Worm (Caenorhabditis elegans) whole organism, early embryonic: ENCODE results near the gene F19H8.2.

Source experiments
- B0310.2 ChIP-seq: sonication (generic microtip); optimal IDR thresholded peaks from 2 replicates; lab custom pipeline; 2016; ENCODE audit warnings: mild to moderate bottlenecking, missing genetic modification characterization, missing compliant biosample characterization
- F13C5.2 ChIP-seq: sonication (generic microtip); optimal IDR thresholded peaks from 2 replicates; lab custom pipeline; 2017; ENCODE audit warnings: mild to moderate bottlenecking, missing genetic modification characterization, inconsistent platforms, missing compliant biosample characterization
- aly-1 ChIP-seq: sonication (generic microtip); optimal IDR thresholded peaks from 2 replicates; lab custom pipeline; 2016; ENCODE audit warnings: missing genetic modification characterization, missing compliant biosample characterization
- ama-1 ChIP-seq: fragments of 150-350 bp; optimal IDR thresholded peaks from 2 replicates; lab custom pipeline; 2014
- ceh-13 ChIP-seq: fragments of 200-800 bp; sonication (Bioruptor generic); optimal IDR thresholded peaks from 2 replicates; lab custom pipeline; 2018; ENCODE audit warnings: mild to moderate bottlenecking, missing genetic modification characterization, missing compliant biosample characterization
- ceh-36 ChIP-seq: sonication (generic microtip); optimal IDR thresholded peaks from 2 replicates; lab custom pipeline; 2016; ENCODE audit warnings: missing genetic modification characterization, inconsistent platforms, missing compliant biosample characterization
- ets-7 ChIP-seq: sonication (generic microtip); optimal IDR thresholded peaks from 2 replicates; lab custom pipeline; 2016; ENCODE audit warnings: missing genotype, missing genetic modification characterization, missing compliant biosample characterization
- flt-1 ChIP-seq: fragments of 200-800 bp; sonication (Bioruptor generic); IDR thresholded peaks from 2 replicates; pipeline ENCODE4 v1.3.6; 2022; ENCODE audit warnings: missing genetic modification characterization, missing compliant biosample characterization
- hmbx-1 ChIP-seq: sonication (generic microtip); optimal IDR thresholded peaks from 2 replicates; lab custom pipeline; 2016; ENCODE audit warnings: mild to moderate bottlenecking, missing genetic modification characterization, missing compliant biosample characterization
- hmg-4 ChIP-seq: fragments of 200-800 bp; sonication (Bioruptor generic); optimal IDR thresholded peaks from 2 replicates; lab custom pipeline; 2018; ENCODE audit warnings: mild to moderate bottlenecking, missing genetic modification characterization, missing compliant biosample characterization
- hnd-1 ChIP-seq: sonication (generic microtip); optimal IDR thresholded peaks from 2 replicates; lab custom pipeline; 2016; ENCODE audit warnings: missing genetic modification characterization, missing compliant biosample characterization
- pes-1 ChIP-seq: fragments of 200-800 bp; sonication (Bioruptor generic); IDR thresholded peaks from 2 replicates; pipeline ENCODE4 v1.3.6; 2022; ENCODE audit warnings: missing genetic modification reagents, missing genetic modification characterization, missing compliant biosample characterization
- scrt-1 ChIP-seq: fragments of 200-800 bp; sonication (Bioruptor generic); IDR thresholded peaks from 2 replicates; pipeline ENCODE4 v1.3.6; 2022; ENCODE audit warnings: missing genetic modification characterization, missing compliant biosample characterization
- sea-1 ChIP-seq: fragments of 200-800 bp; sonication (Bioruptor generic); conservative IDR thresholded peaks from 2 replicates; pipeline ENCODE4 v1.3.6; 2022; ENCODE audit warnings: missing genetic modification characterization, missing compliant biosample characterization
- tbx-11 ChIP-seq: fragments of 200-800 bp; sonication (Bioruptor generic); IDR thresholded peaks from 2 replicates; pipeline ENCODE4 v1.3.6; 2022; ENCODE audit warnings: missing genetic modification characterization, missing compliant biosample characterization
- tbx-37 ChIP-seq: fragments of 200-800 bp; sonication (Bioruptor generic); conservative IDR thresholded peaks from 2 replicates; pipeline ENCODE4 v1.3.6; 2022; ENCODE audit warnings: missing genetic modification reagents, missing genetic modification characterization, missing compliant biosample characterization
- tra-4 ChIP-seq: sonication (generic microtip); optimal IDR thresholded peaks from 2 replicates; lab custom pipeline; 2017; ENCODE audit warnings: missing genetic modification characterization, missing compliant biosample characterization

Gene F19H8.2

DNA sequence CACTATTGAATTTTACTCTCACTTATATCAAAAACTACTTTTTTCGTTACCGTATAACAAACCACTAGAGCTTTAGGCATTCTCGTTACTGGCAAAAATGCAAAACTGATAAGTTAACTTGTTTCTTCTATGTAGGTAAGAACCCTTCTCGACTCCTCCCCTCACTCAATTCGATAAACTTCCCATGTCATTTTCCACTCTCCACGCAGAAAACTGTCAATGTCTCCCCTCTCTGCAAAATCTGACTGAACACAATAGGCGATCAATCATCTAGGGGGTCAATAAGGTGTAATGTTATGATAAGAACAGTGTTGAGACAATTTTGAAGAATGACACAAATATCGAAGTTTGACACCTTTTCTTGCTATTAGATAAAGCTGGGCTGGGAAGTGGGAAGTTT, 13.1 kb upstream of the F19H8.2 start:
- no peak for TF ChIP-seq sea-1 (GFP tag; lab: Robert Waterston, UW)
- no peak for TF ChIP-seq tra-4 (tag; lab: Kevin White, UChicago)
- TF ChIP-seq aly-1 (tag; lab: Kevin White, UChicago), result no peak
- no peak for TF ChIP-seq F13C5.2 (tag; lab: Kevin White, UChicago)
- TF ChIP-seq flt-1 (GFP tag; lab: Robert Waterston, UW), result no peak
- TF ChIP-seq ets-7, result no peak
- TF ChIP-seq hmg-4 (GFP tag; lab: Kevin White, UChicago), result no peak
- no peak for TF ChIP-seq ceh-13 (GFP tag; lab: Kevin White, UChicago)
- TF ChIP-seq tbx-11 (GFP tag; lab: Robert Waterston, UW), result no peak
- no peak for TF ChIP-seq hnd-1 (tag; lab: Kevin White, UChicago)
- no peak for TF ChIP-seq hmbx-1 (tag; lab: Kevin White, UChicago)
- TF ChIP-seq scrt-1, result no peak
- no peak for TF ChIP-seq pes-1 (GFP tag; lab: Robert Waterston, UW)
- no peak for TF ChIP-seq ceh-36 (tag; lab: Kevin White, UChicago)
- no peak for TF ChIP-seq ama-1 (lab: Kevin White, UChicago)
- no peak for TF ChIP-seq tbx-37 (GFP tag; lab: Robert Waterston, UW)
- TF ChIP-seq B0310.2 (tag; lab: Kevin White, UChicago), result no peak

DNA sequence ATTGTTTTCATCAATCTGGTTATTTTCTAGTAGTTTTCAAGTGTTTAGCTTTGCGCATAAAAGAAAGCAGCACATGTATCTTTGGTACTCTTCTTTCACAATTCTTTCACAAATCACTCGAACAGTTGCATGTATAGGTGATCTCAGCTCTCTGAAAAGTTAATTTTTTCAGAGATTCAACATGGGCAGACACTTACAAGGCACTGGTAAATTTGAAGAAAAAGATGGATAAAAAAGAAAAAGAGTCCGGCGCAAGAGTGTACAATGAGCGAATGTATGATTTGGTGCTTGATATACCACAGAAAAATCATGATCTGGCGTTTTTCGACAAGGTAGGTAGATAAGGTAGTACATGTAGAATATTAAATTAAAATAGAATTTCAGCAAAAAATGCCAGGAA, 12.5 kb upstream of the F19H8.2 start:
- TF ChIP-seq F13C5.2 (tag; lab: Kevin White, UChicago), result no peak
- TF ChIP-seq aly-1 (tag; lab: Kevin White, UChicago), result no peak
- no peak for TF ChIP-seq hnd-1 (tag; lab: Kevin White, UChicago)
- TF ChIP-seq flt-1 (GFP tag; lab: Robert Waterston, UW), result no peak
- no peak for TF ChIP-seq B0310.2 (tag; lab: Kevin White, UChicago)
- TF ChIP-seq scrt-1, result no peak
- TF ChIP-seq tra-4 (tag; lab: Kevin White, UChicago), result no peak
- TF ChIP-seq ceh-13 (GFP tag; lab: Kevin White, UChicago), result no peak
- TF ChIP-seq tbx-37 (GFP tag; lab: Robert Waterston, UW), result no peak
- TF ChIP-seq hmg-4 (GFP tag; lab: Kevin White, UChicago), result no peak
- no peak for TF ChIP-seq ama-1 (lab: Kevin White, UChicago)
- no peak for TF ChIP-seq hmbx-1 (tag; lab: Kevin White, UChicago)
- TF ChIP-seq sea-1 (GFP tag; lab: Robert Waterston, UW), result no peak

DNA sequence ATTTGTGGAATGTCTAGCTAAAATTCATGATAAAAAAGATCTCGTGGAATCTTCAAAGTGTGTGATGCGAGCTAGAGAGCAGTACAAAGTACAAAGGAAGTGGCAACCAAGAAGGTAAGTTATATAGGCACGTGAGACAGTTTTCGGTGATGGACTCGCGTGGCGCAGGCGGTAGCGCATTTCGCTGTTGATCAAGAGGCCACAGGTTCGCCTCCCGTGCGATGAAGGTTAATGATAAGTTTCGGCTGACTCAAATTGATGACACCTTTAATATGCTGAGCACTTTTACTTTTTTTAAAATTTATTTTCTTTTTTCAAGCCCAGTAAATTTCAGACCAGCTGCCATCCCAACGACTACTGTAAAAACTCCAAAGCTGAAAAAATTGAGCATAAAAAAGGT, 11.3 kb upstream of the F19H8.2 start:
- TF ChIP-seq tbx-11 (GFP tag; lab: Robert Waterston, UW) (no peak), tra-4 (tag; lab: Kevin White, UChicago) (no peak), ceh-36 (tag; lab: Kevin White, UChicago) (no peak), B0310.2 (tag; lab: Kevin White, UChicago) (no peak), pes-1 (GFP tag; lab: Robert Waterston, UW) (0 out of 2 replicates have a peak, but pooled peaks have one; percentile 25), hmbx-1 (tag; lab: Kevin White, UChicago) (no peak), tbx-37 (GFP tag; lab: Robert Waterston, UW) (no peak), ets-7 (no peak)

DNA sequence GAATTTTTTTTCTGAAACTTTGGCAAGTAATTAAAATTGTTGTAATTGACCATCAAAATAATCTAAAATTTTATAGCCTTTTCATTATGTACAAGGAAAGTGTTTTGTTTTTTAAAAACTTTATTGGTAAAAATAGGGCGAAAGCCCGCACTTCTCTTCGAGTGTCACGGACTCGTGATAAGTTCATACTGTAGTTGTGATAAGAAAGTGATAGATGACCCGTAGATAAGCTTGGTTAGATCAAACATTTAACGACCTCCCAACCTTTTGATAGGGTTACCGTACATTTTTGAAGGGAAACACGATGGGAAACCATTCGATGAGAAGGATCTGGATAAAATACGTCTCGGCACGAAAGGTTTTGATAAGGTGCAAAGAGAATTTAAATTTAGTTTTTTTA, 10.7 kb upstream of the F19H8.2 start:
- TF ChIP-seq ceh-13 (GFP tag; lab: Kevin White, UChicago) (no peak), ets-7 (no peak), tbx-37 (GFP tag; lab: Robert Waterston, UW) (no peak), hmg-4 (GFP tag; lab: Kevin White, UChicago) (no peak)

DNA sequence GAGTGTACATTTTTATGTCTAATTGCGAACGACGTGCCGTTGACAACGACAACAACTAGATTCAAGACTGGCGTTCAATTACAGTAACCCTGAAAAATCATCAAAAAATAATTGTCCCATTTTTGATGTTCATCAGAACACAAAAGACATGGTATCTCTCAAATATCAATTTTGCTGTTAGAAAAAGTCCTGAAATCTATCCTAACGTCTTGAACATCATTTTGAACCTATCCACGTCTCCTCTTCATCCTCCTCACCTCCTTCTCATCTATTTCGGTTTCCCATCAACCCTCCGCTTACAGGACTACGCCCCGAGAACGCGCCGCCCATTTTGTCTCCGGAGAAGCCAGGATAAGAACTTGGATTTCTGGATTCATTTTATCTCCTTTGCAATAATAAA, 10.1 kb upstream of the F19H8.2 start, which contains the start of gene mltn-9:
Gene mltn-9, plus strand, starts transcription at position 301 of the 400 bp plus-strand sequence.
- TF ChIP-seq hmg-4 (GFP tag; lab: Kevin White, UChicago) (no peak), tra-4 (tag; lab: Kevin White, UChicago) (no peak), pes-1 (GFP tag; lab: Robert Waterston, UW) (no peak), B0310.2 (tag; lab: Kevin White, UChicago) (no peak), ama-1 (lab: Kevin White, UChicago) (no peak)

DNA sequence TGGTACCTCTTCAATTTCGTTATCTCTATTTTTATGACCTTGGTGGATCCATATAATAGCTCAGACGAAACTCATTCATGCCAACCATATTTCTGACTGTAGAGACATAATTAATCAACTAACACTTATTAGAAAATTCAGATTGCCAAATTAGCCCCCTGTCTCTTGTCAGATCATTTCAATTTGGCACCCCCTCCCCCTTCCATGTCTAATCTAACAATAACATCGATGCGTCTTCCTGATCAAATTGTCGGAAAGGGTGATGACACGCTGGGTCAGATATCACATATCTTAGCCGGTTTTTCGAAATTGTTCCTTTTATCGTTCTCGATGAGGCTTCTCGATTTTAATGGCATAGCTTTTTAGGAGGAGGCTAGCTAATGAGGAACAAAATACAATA, 5.6 kb upstream of the F19H8.2 start:
- TF ChIP-seq flt-1 (GFP tag; lab: Robert Waterston, UW), result no peak
- no peak for TF ChIP-seq aly-1 (tag; lab: Kevin White, UChicago)
- no peak for TF ChIP-seq scrt-1
- no peak for TF ChIP-seq pes-1 (GFP tag; lab: Robert Waterston, UW)
- TF ChIP-seq ceh-36 (tag; lab: Kevin White, UChicago), result no peak
- no peak for TF ChIP-seq tra-4 (tag; lab: Kevin White, UChicago)
- no peak for TF ChIP-seq F13C5.2 (tag; lab: Kevin White, UChicago)
- TF ChIP-seq hmbx-1 (tag; lab: Kevin White, UChicago), result no peak

DNA sequence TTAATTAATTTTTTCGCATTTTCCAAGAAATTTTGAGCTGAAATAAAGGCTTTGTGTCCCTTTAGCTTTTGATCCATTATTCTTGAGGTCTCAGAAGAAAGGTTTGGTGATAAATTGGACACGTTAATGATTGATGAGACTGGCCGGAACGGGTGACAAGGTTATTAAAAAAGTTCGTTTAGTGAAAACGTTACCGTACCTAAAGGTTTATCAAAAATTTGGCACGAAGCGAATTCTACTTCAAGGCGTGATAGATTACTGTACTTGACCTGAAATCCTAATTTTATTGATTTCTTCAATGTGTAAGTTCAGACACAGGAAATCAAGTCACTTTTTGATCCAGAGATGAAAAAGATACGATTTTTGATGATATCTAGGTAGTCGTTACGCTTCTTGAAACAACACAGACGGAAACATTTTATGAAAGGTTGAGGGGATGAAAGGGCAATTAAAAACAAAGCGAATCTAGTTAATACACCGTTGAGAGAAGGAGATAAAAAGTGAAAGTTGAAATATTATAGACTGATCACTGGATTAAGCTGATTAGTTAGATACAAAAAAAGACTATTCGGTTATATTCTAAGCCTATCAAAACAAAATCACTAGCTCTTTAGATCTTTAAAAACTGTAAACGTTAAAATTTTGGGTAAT, 4.9 kb upstream of the F19H8.2 start:
- TF ChIP-seq tbx-37 (GFP tag; lab: Robert Waterston, UW), result no peak
- no peak for TF ChIP-seq sea-1 (GFP tag; lab: Robert Waterston, UW)
- TF ChIP-seq hmg-4 (GFP tag; lab: Kevin White, UChicago), result no peak
- TF ChIP-seq scrt-1, result no peak
- no peak for TF ChIP-seq hmbx-1 (tag; lab: Kevin White, UChicago)
- TF ChIP-seq ama-1 (lab: Kevin White, UChicago), result no peak
- TF ChIP-seq hnd-1 (tag; lab: Kevin White, UChicago), result no peak
- no peak for TF ChIP-seq ceh-36 (tag; lab: Kevin White, UChicago)
- no peak for TF ChIP-seq pes-1 (GFP tag; lab: Robert Waterston, UW)
- TF ChIP-seq F13C5.2 (tag; lab: Kevin White, UChicago), result no peak
- TF ChIP-seq aly-1 (tag; lab: Kevin White, UChicago), result no peak
- TF ChIP-seq tbx-11 (GFP tag; lab: Robert Waterston, UW), result no peak
- no peak for TF ChIP-seq tra-4 (tag; lab: Kevin White, UChicago)
